Worm (Caenorhabditis elegans): ENCODE measurements around the gene T24A6.17.
A peak's percentile ranks its signal among the peaks of the same experiment; 100 is the strongest.

The T24A6.17 gene

ce11 chrV:3579795-3580194, 15.6 kb upstream of the T24A6.17 start (continued):
- TF ChIP-seq ztf-7 (tag; optimal IDR thresholded peaks at IDR 0.05): no peak
- TF ChIP-seq tra-1 (GFP tag; IDR thresholded peaks at IDR 0.05): peak; percentile 34; the same call in 1 of the 2 replicates
- TF ChIP-seq nhr-76 (tag; optimal IDR thresholded peaks at IDR 0.05): no peak
- TF ChIP-seq lin-13 (GFP tag; optimal IDR thresholded peaks at IDR 0.05): peak; percentile 82
- no peak for TF ChIP-seq lin-15B (tag; optimal IDR thresholded peaks at IDR 0.05)
- TF ChIP-seq ceh-62 (tag; optimal IDR thresholded peaks at IDR 0.05): no peak
- TF ChIP-seq aha-1 (tag): peak; percentile 85
- peak; percentile 81 for TF ChIP-seq nhr-28 (tag; optimal IDR thresholded peaks at IDR 0.05)
- no peak for TF ChIP-seq zfp-2 (tag; optimal IDR thresholded peaks at IDR 0.05)
- TF ChIP-seq T26A8.4 (GFP tag; IDR thresholded peaks at IDR 0.05): no peak
- peak in 1 of 2 experiments; percentile 78 for TF ChIP-seq hif-1 (tag; optimal IDR thresholded peaks at IDR 0.05)
- TF ChIP-seq ZK546.5 (tag; optimal IDR thresholded peaks at IDR 0.05): no peak
- TF ChIP-seq zip-2 (tag; optimal IDR thresholded peaks at IDR 0.05): no peak
- no peak for TF ChIP-seq mdt-29 (GFP tag; IDR thresholded peaks at IDR 0.05)
- no peak for TF ChIP-seq ceh-28 (tag; optimal IDR thresholded peaks at IDR 0.05)
- TF ChIP-seq daf-16 (GFP tag; optimal IDR thresholded peaks at IDR 0.05): peak in 1 of 2 experiments; percentile 34
- peak; percentile 72 for TF ChIP-seq daf-16 (tag; optimal IDR thresholded peaks at IDR 0.05)
- no peak; the same call in 1 of the 2 replicates for TF ChIP-seq pha-4 (GFP tag; IDR thresholded peaks at IDR 0.05)
- TF ChIP-seq pha-4 (tag; optimal IDR thresholded peaks at IDR 0.05): no peak
- peak; percentile 24; the same call in 1 of the 2 replicates for TF ChIP-seq lin-38 (GFP tag; IDR thresholded peaks at IDR 0.05)
- no peak for TF ChIP-seq F37D6.2 (tag; optimal IDR thresholded peaks at IDR 0.05)
- TF ChIP-seq F44E2.7 (GFP tag; IDR thresholded peaks at IDR 0.05): no peak
- peak; percentile 23; the same call in 1 of the 2 replicates for TF ChIP-seq hmg-1.1 (GFP tag; IDR thresholded peaks at IDR 0.05)
- no peak for TF ChIP-seq attf-4 (tag; optimal IDR thresholded peaks at IDR 0.05)
- no peak for TF ChIP-seq ceh-32 (tag; optimal IDR thresholded peaks at IDR 0.05; ENCODE audit: poor library complexity)
- TF ChIP-seq nhr-237 (tag; optimal IDR thresholded peaks at IDR 0.05): no peak
- TF ChIP-seq unc-39 (tag; optimal IDR thresholded peaks at IDR 0.05): no peak
- TF ChIP-seq zip-11 (GFP tag; IDR thresholded peaks at IDR 0.05): no peak
- no peak for TF ChIP-seq set-16 (GFP tag; IDR thresholded peaks at IDR 0.05)
- no peak for TF ChIP-seq nhr-48 (tag; optimal IDR thresholded peaks at IDR 0.05)
- TF ChIP-seq ztf-11 (tag; optimal IDR thresholded peaks at IDR 0.05): no peak
- TF ChIP-seq Y48G9A.11 (GFP tag; IDR thresholded peaks at IDR 0.05): no peak
- no peak for TF ChIP-seq egl-43 (GFP tag; IDR thresholded peaks at IDR 0.05)
- TF ChIP-seq nhr-11 (tag; optimal IDR thresholded peaks at IDR 0.05): peak; percentile 80
- TF ChIP-seq snpc-4 (tag; optimal IDR thresholded peaks at IDR 0.05): no peak
- no peak for TF ChIP-seq zag-1 (tag; optimal IDR thresholded peaks at IDR 0.05)
- no peak for TF ChIP-seq tag-97 (GFP tag; IDR thresholded peaks at IDR 0.05)
- TF ChIP-seq ctbp-1 (GFP tag; IDR thresholded peaks at IDR 0.05): no peak
- TF ChIP-seq Y105C5A.15 (GFP tag; IDR thresholded peaks at IDR 0.05): no peak
- no peak for TF ChIP-seq R02D3.7 (tag; optimal IDR thresholded peaks at IDR 0.05)
- TF ChIP-seq ceh-20 (GFP tag; IDR thresholded peaks at IDR 0.05): 0 out of 2 replicates have a peak, but pooled peaks have one; percentile 10
- TF ChIP-seq lsy-2 (tag; optimal IDR thresholded peaks at IDR 0.05): peak in 1 of 2 experiments; percentile 66
- no peak for TF ChIP-seq D1046.2 (GFP tag; IDR thresholded peaks at IDR 0.05)
- no peak for TF ChIP-seq ces-1 (GFP tag; optimal IDR thresholded peaks at IDR 0.05)
- no peak for TF ChIP-seq lim-7 (GFP tag; IDR thresholded peaks at IDR 0.05)
- TF ChIP-seq dmd-6 (GFP tag; IDR thresholded peaks at IDR 0.05): peak; percentile 36; the same call in 1 of the 2 replicates
- TF ChIP-seq dve-1 (tag; optimal IDR thresholded peaks at IDR 0.05; ENCODE audit: insufficient read depth): peak; percentile 34
- peak; percentile 15 for TF ChIP-seq rbr-2 (tag; optimal IDR thresholded peaks at IDR 0.05)
- no peak for TF ChIP-seq lin-39 (tag; optimal IDR thresholded peaks at IDR 0.05)
- TF ChIP-seq hlh-30 (tag; optimal IDR thresholded peaks at IDR 0.05; ENCODE audit: insufficient read depth): peak; percentile 70
- peak; percentile 66 for TF ChIP-seq dpl-1 (GFP tag; optimal IDR thresholded peaks at IDR 0.05)
